Worm (Caenorhabditis elegans) whole organism, early embryonic: Measurements from ENCODE around the gene rbm-39.

ENCODE experiments used
- B0310.2 ChIP-seq: sonication (generic microtip); optimal IDR thresholded peaks from 2 replicates; lab custom pipeline; 2016; ENCODE audit warnings: mild to moderate bottlenecking, missing genetic modification characterization, missing compliant biosample characterization
- F13C5.2 ChIP-seq: sonication (generic microtip); optimal IDR thresholded peaks from 2 replicates; lab custom pipeline; 2017; ENCODE audit warnings: mild to moderate bottlenecking, missing genetic modification characterization, inconsistent platforms, missing compliant biosample characterization
- ama-1 ChIP-seq: fragments of 150-350 bp; optimal IDR thresholded peaks from 2 replicates; lab custom pipeline; 2014
- ceh-13 ChIP-seq: fragments of 200-800 bp; sonication (Bioruptor generic); optimal IDR thresholded peaks from 2 replicates; lab custom pipeline; 2018; ENCODE audit warnings: mild to moderate bottlenecking, missing genetic modification characterization, missing compliant biosample characterization
- ceh-36 ChIP-seq: sonication (generic microtip); optimal IDR thresholded peaks from 2 replicates; lab custom pipeline; 2016; ENCODE audit warnings: missing genetic modification characterization, inconsistent platforms, missing compliant biosample characterization
- flt-1 ChIP-seq: fragments of 200-800 bp; sonication (Bioruptor generic); IDR thresholded peaks from 2 replicates; pipeline ENCODE4 v1.3.6; 2022; ENCODE audit warnings: missing genetic modification characterization, missing compliant biosample characterization
- hmg-4 ChIP-seq: fragments of 200-800 bp; sonication (Bioruptor generic); optimal IDR thresholded peaks from 2 replicates; lab custom pipeline; 2018; ENCODE audit warnings: mild to moderate bottlenecking, missing genetic modification characterization, missing compliant biosample characterization
- hnd-1 ChIP-seq: sonication (generic microtip); optimal IDR thresholded peaks from 2 replicates; lab custom pipeline; 2016; ENCODE audit warnings: missing genetic modification characterization, missing compliant biosample characterization
- scrt-1 ChIP-seq: fragments of 200-800 bp; sonication (Bioruptor generic); IDR thresholded peaks from 2 replicates; pipeline ENCODE4 v1.3.6; 2022; ENCODE audit warnings: missing genetic modification characterization, missing compliant biosample characterization
- sea-1 ChIP-seq: fragments of 200-800 bp; sonication (Bioruptor generic); conservative IDR thresholded peaks from 2 replicates; pipeline ENCODE4 v1.3.6; 2022; ENCODE audit warnings: missing genetic modification characterization, missing compliant biosample characterization
- tbx-11 ChIP-seq: fragments of 200-800 bp; sonication (Bioruptor generic); IDR thresholded peaks from 2 replicates; pipeline ENCODE4 v1.3.6; 2022; ENCODE audit warnings: missing genetic modification characterization, missing compliant biosample characterization
- tbx-37 ChIP-seq: fragments of 200-800 bp; sonication (Bioruptor generic); conservative IDR thresholded peaks from 2 replicates; pipeline ENCODE4 v1.3.6; 2022; ENCODE audit warnings: missing genetic modification reagents, missing genetic modification characterization, missing compliant biosample characterization
- tra-4 ChIP-seq: sonication (generic microtip); optimal IDR thresholded peaks from 2 replicates; lab custom pipeline; 2017; ENCODE audit warnings: missing genetic modification characterization, missing compliant biosample characterization

DNA sequence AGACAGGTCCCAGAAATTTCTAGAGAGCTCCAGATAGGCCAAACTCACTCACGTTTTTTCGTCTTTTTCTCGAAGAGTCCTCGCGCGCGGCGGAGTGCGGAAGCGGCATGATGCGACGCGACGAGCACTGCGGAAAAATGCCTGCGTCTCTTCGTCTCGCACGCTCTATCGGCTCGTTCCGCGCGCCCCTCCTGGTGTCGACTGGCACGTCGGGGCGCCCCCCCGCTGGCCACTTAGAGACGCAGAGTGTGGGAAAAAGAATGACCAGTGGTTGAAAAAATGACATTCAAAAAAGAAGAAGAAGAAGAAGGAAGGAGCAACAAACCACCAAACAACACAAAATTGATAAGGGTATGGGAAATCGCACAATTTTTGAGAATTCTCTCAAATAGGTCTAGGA, 55.0 kb downstream of the rbm-39 start, which contains the start of gene znf-782:
- no peak for TF ChIP-seq scrt-1 (GFP tag; lab: Robert Waterston, UW)
- no peak for TF ChIP-seq ama-1 (lab: Kevin White, UChicago)
- peak; percentile 5 for TF ChIP-seq hmg-4
- no peak for TF ChIP-seq B0310.2 (tag; lab: Kevin White, UChicago)
- no peak for TF ChIP-seq tbx-11 (GFP tag; lab: Robert Waterston, UW)
- no peak for TF ChIP-seq sea-1 (GFP tag; lab: Robert Waterston, UW)
- TF ChIP-seq ceh-36: no peak
- no peak for TF ChIP-seq hnd-1 (tag; lab: Kevin White, UChicago)
- no peak for TF ChIP-seq tra-4 (tag; lab: Kevin White, UChicago)
- TF ChIP-seq flt-1: no peak
- TF ChIP-seq F13C5.2 (tag; lab: Kevin White, UChicago): no peak
- TF ChIP-seq ceh-13 (GFP tag; lab: Kevin White, UChicago): no peak
- TF ChIP-seq tbx-37 (GFP tag; lab: Robert Waterston, UW): no peak
